Fruit fly (Drosophila melanogaster): ENCODE measurements around the gene GatA.
A peak's percentile ranks its signal among the peaks of the same experiment; 100 is the strongest.

The GatA gene

dm6 chr3R:19028758-19029157 is at the start of gene GatA, which contains the start of gene P5cr (continued):
- no peak for TF ChIP-seq Lhr (GFP tag; optimal IDR thresholded peaks at IDR 0.05)
- peak; percentile 70 for TF ChIP-seq CG4282 (GFP tag; optimal IDR thresholded peaks at IDR 0.05)
- TF ChIP-seq CG6791 (GFP tag; IDR thresholded peaks at IDR 0.05; ENCODE audit: partially characterized antibody) = no peak
- no peak for TF ChIP-seq dmrt99B (tag; optimal IDR thresholded peaks at IDR 0.05)
- peak; percentile 80 for TF ChIP-seq gsb (GFP tag; IDR thresholded peaks at IDR 0.05)
- peak; percentile 34 for TF ChIP-seq D19B (GFP tag; optimal IDR thresholded peaks at IDR 0.05)
- TF ChIP-seq Oli (tag; optimal IDR thresholded peaks at IDR 0.05) = peak; percentile 60
- TF ChIP-seq so (GFP tag; IDR thresholded peaks at IDR 0.05) = no peak
- TF ChIP-seq CG10431 (GFP tag; optimal IDR thresholded peaks at IDR 0.05) = peak; percentile 5
- peak; percentile 86 for TF ChIP-seq Dip3 (GFP tag; optimal IDR thresholded peaks at IDR 0.05)
- peak; percentile 21 for TF ChIP-seq Ssrp (tag; optimal IDR thresholded peaks at IDR 0.05)
- no peak for TF ChIP-seq inv (GFP tag; IDR thresholded peaks at IDR 0.05; ENCODE audit: partially characterized antibody)
- peak; percentile 47 for TF ChIP-seq CG17912 (GFP tag; optimal IDR thresholded peaks at IDR 0.05)
- TF ChIP-seq CG4617 (GFP tag; optimal IDR thresholded peaks at IDR 0.05; ENCODE audit: borderline replicate concordance) = peak; percentile 80
- peak; percentile 98 for TF ChIP-seq Rfx (GFP tag; IDR thresholded peaks at IDR 0.05)
- peak; percentile 88 for TF ChIP-seq vfl (GFP tag; optimal IDR thresholded peaks at IDR 0.05)
- TF ChIP-seq nau (GFP tag; optimal IDR thresholded peaks at IDR 0.05) = peak; percentile 67
- TF ChIP-seq phol (tag; optimal IDR thresholded peaks at IDR 0.05) = peak; percentile 42
- TF ChIP-seq H15 (GFP tag; IDR thresholded peaks at IDR 0.05) = peak; percentile 74
- peak; percentile 82 for TF ChIP-seq az2 (GFP tag; optimal IDR thresholded peaks at IDR 0.05)
- TF ChIP-seq CG12236 (GFP tag; optimal IDR thresholded peaks at IDR 0.05) = peak; percentile 54
- peak; percentile 80 for TF ChIP-seq CG1792 (GFP tag; optimal IDR thresholded peaks at IDR 0.05)
- peak; percentile 31 for TF ChIP-seq Deaf1 (tag; optimal IDR thresholded peaks at IDR 0.05)
- TF ChIP-seq Myb (GFP tag; optimal IDR thresholded peaks at IDR 0.05) = peak; percentile 85
- no peak for TF ChIP-seq Stat92E (GFP tag; optimal IDR thresholded peaks at IDR 0.05)
- TF ChIP-seq al (GFP tag; IDR thresholded peaks at IDR 0.05) = peak; percentile 80
- peak; percentile 78 for TF ChIP-seq pnt (GFP tag; optimal IDR thresholded peaks at IDR 0.05)
- peak; percentile 53 for TF ChIP-seq CG9727 (GFP tag; optimal IDR thresholded peaks at IDR 0.05)
- no peak for TF ChIP-seq pfk (GFP tag; optimal IDR thresholded peaks at IDR 0.05)
- TF ChIP-seq CG13624 (GFP tag; optimal IDR thresholded peaks at IDR 0.05) = peak; percentile 91
- no peak for TF ChIP-seq Opbp (GFP tag; IDR thresholded peaks at IDR 0.05; ENCODE audit: partially characterized antibody)
- peak; percentile 68; the same call in 1 of the 2 replicates for TF ChIP-seq CG6272 (GFP tag; IDR thresholded peaks at IDR 0.05)
- TF ChIP-seq D (optimal IDR thresholded peaks at IDR 0.05) = no peak
- TF ChIP-seq D (GFP tag; optimal IDR thresholded peaks at IDR 0.05) = no peak
- peak; percentile 72 for TF ChIP-seq tgo (GFP tag; IDR thresholded peaks at IDR 0.05)
- peak; percentile 69 for TF ChIP-seq nom (GFP tag; optimal IDR thresholded peaks at IDR 0.05)
- no peak for TF ChIP-seq Eip74EF (GFP tag; optimal IDR thresholded peaks at IDR 0.05)
- TF ChIP-seq CG18011 (GFP tag; optimal IDR thresholded peaks at IDR 0.05) = peak; percentile 70
- peak; percentile 82 for TF ChIP-seq CG34376 (GFP tag; optimal IDR thresholded peaks at IDR 0.05)
- peak; percentile 26 for TF ChIP-seq jing (GFP tag; optimal IDR thresholded peaks at IDR 0.05)
- peak; percentile 84 for TF ChIP-seq Ptx1 (GFP tag; IDR thresholded peaks at IDR 0.05)
- peak; percentile 61 for TF ChIP-seq CG6683 (GFP tag; optimal IDR thresholded peaks at IDR 0.05)
- TF ChIP-seq jigr1 (GFP tag; IDR thresholded peaks at IDR 0.05) = no peak
- TF ChIP-seq CG1832 (GFP tag; optimal IDR thresholded peaks at IDR 0.05) = no peak
- TF ChIP-seq Dbx (GFP tag; IDR thresholded peaks at IDR 0.05) = peak; percentile 88
- peak; percentile 86 for TF ChIP-seq CG9609 (GFP tag; optimal IDR thresholded peaks at IDR 0.05)
- TF ChIP-seq CG3726 (GFP tag; IDR thresholded peaks at IDR 0.05) = no peak
- peak; percentile 87 for TF ChIP-seq vvl (GFP tag; IDR thresholded peaks at IDR 0.05)
- peak; percentile 64 for TF ChIP-seq aop (GFP tag; IDR thresholded peaks at IDR 0.05)
- TF ChIP-seq Kr (GFP tag; optimal IDR thresholded peaks at IDR 0.05) = no peak
- peak; percentile 8 for TF ChIP-seq CG10462 (GFP tag; optimal IDR thresholded peaks at IDR 0.05)
